Worm (Caenorhabditis elegans) whole organism, L3 larva: ENCODE data around the gene F43E12.1.

Experiments
- aly-2 ChIP-seq: fragments of 150-350 bp; optimal IDR thresholded peaks from 2 replicates; lab custom pipeline; 2014; ENCODE audit warnings: missing biosample characterization, missing genetic modification characterization
- ama-1 ChIP-seq: fragments of 150-350 bp; optimal IDR thresholded peaks from 2 replicates; lab custom pipeline; 2018
- ceh-28 ChIP-seq: fragments of 150-350 bp; optimal IDR thresholded peaks from 2 replicates; lab custom pipeline; 2014; ENCODE audit warnings: missing biosample characterization, missing genetic modification reagents, missing genetic modification characterization
- ceh-82 ChIP-seq: fragments of 150-350 bp; optimal IDR thresholded peaks from 2 replicates; lab custom pipeline; 2014; ENCODE audit warnings: missing biosample characterization, missing genetic modification characterization
- elt-2 ChIP-seq: sonication (generic microtip); optimal IDR thresholded peaks from 2 replicates; lab custom pipeline; 2016; ENCODE audit warnings: missing genetic modification reagents, mild to moderate bottlenecking, missing genetic modification characterization, missing compliant biosample characterization
- elt-3 ChIP-seq, 3 experiments: fragments of 150-350 bp in 1 of 3; sonication (generic microtip) in 2 of 3; optimal IDR thresholded peaks; 2 replicates in 2 of 3; 4 replicates in 1 of 3; lab custom pipeline; 2014 to 2017; ENCODE audit warnings: missing biosample characterization in 3 of 3, missing genetic modification characterization in 3 of 3
- fkh-10 ChIP-seq: sonication (generic microtip); optimal IDR thresholded peaks from 2 replicates; lab custom pipeline; 2017; ENCODE audit warnings: missing biosample characterization, missing genetic modification reagents, missing genetic modification characterization
- fos-1 ChIP-seq: fragments of 150-350 bp; optimal IDR thresholded peaks from 2 replicates; lab custom pipeline; 2014; ENCODE audit warnings: missing biosample characterization, missing genetic modification characterization
- jun-1 ChIP-seq: fragments of 150-350 bp; optimal IDR thresholded peaks from 2 replicates; lab custom pipeline; 2014; ENCODE audit warnings: missing biosample characterization, missing genetic modification reagents, missing genetic modification characterization
- nhr-237 ChIP-seq: fragments of 150-350 bp; optimal IDR thresholded peaks from 2 replicates; lab custom pipeline; 2014; ENCODE audit warnings: missing biosample characterization, missing genetic modification characterization
- pha-4 ChIP-seq: fragments of 150-350 bp; optimal IDR thresholded peaks from 2 replicates; lab custom pipeline; 2014; ENCODE audit warnings: missing biosample characterization, missing genetic modification reagents, missing genetic modification characterization
- unc-62 ChIP-seq: fragments of 150-350 bp; sonication (generic microtip); optimal IDR thresholded peaks from 4 replicates; lab custom pipeline; 2014; ENCODE audit warnings: missing biosample characterization, missing genetic modification reagents, missing genetic modification characterization

- TF ChIP-seq jun-1 (tag; lab: Kevin White, UChicago) (no peak), fos-1 (tag; lab: Kevin White, UChicago) (no peak), ama-1 (lab: Kevin White, UChicago) (no peak), unc-62 (GFP tag; lab: Kevin White, UChicago) (no peak), elt-3 (tag; optimal IDR thresholded peaks at IDR 0.05; lab: Kevin White, UChicago) (no peak), ceh-82 (tag; lab: Kevin White, UChicago) (no peak), fkh-10 (GFP tag; lab: Kevin White, UChicago) (no peak), pha-4 (tag; lab: Kevin White, UChicago) (no peak), aly-2 (tag; lab: Kevin White, UChicago) (no peak), nhr-237 (tag; lab: Kevin White, UChicago) (no peak), ceh-28 (tag; lab: Kevin White, UChicago) (no peak), elt-2 (tag; lab: Kevin White, UChicago) (no peak)
Measured at ce11 chrX:7149670-7150069, 27.8 kb upstream of the F43E12.1 start.
